Worm (Caenorhabditis elegans): ENCODE measurements around the gene K04G11.1.

ce11 chrX:14382951-14383350, 47.6 kb downstream of the K04G11.1 start, which contains the start of gene Y60A9.3:
- TF ChIP-seq him-1 (tag; optimal IDR thresholded peaks at IDR 0.05) (no peak), dao-5 (tag; optimal IDR thresholded peaks at IDR 0.05) (no peak)
